Worm (Caenorhabditis elegans) whole organism, mixed stage, embryonic: ENCODE results near the gene B0432.10.

ENCODE experiments used
- bed-3 ChIP-seq: fragments of 200-800 bp; sonication (Bioruptor generic); optimal IDR thresholded peaks from 3 replicates; lab custom pipeline; 2018; ENCODE audit warnings: mild to moderate bottlenecking, missing genetic modification characterization, moderate library complexity, missing compliant biosample characterization
- ces-1 ChIP-seq: fragments of 150-350 bp; optimal IDR thresholded peaks from 2 replicates; lab custom pipeline; 2014; ENCODE audit warnings: missing biosample characterization, missing genetic modification reagents, missing genetic modification characterization
- elt-1 ChIP-seq: sonication (generic microtip); optimal IDR thresholded peaks from 2 replicates; lab custom pipeline; 2017; ENCODE audit warnings: missing genetic modification characterization, mild to moderate bottlenecking, missing compliant biosample characterization, antibody characterized with exemption, moderate library complexity, borderline replicate concordance; ENCODE audit not compliant: insufficient read depth
- elt-3 ChIP-seq: fragments of 150-350 bp; optimal IDR thresholded peaks from 2 replicates; lab custom pipeline; 2014; ENCODE audit warnings: missing biosample characterization, missing genetic modification characterization
- mab-5 ChIP-seq: fragments of 150-350 bp; optimal IDR thresholded peaks from 2 replicates; lab custom pipeline; 2014; ENCODE audit warnings: missing biosample characterization, missing genetic modification characterization
- mep-1 ChIP-seq: fragments of 150-350 bp; optimal IDR thresholded peaks from 2 replicates; lab custom pipeline; 2017; ENCODE audit warnings: missing biosample characterization, missing genetic modification reagents, missing genetic modification characterization, inconsistent platforms
- nhr-28 ChIP-seq: fragments of 150-350 bp; optimal IDR thresholded peaks from 2 replicates; lab custom pipeline; 2014; ENCODE audit warnings: missing biosample characterization, missing genetic modification characterization
- unc-62 ChIP-seq: fragments of 150-350 bp; optimal IDR thresholded peaks from 2 replicates; lab custom pipeline; 2014; ENCODE audit warnings: missing biosample characterization, missing genetic modification reagents, missing genetic modification characterization

ce11 chrII:319459-319858, 33.4 kb upstream of the B0432.10 start, which contains the start of gene far-7:
- TF ChIP-seq nhr-28 (tag; lab: Kevin White, UChicago) (no peak), ces-1 (GFP tag; lab: Kevin White, UChicago) (no peak), elt-1 (tag; lab: Kevin White, UChicago) (no peak), elt-3 (tag; lab: Kevin White, UChicago) (no peak), mep-1 (tag; lab: Kevin White, UChicago) (no peak), unc-62 (no peak), bed-3 (GFP tag; lab: Kevin White, UChicago) (no peak), mab-5 (tag; lab: Kevin White, UChicago) (no peak)
